Fruit fly (Drosophila melanogaster) whole organism, embryonic: ENCODE data around the gene CG17145.

Experiments used
- BEAF-32 ChIP-seq: fragments of 200-800 bp; sonication (Bioruptor generic); optimal IDR thresholded peaks from 3 replicates; lab custom pipeline; 2017; ENCODE audit warnings: missing biosample characterization, missing genetic modification characterization, mild to moderate bottlenecking, moderate library complexity, missing genetic modification reagents
- Bgb ChIP-seq: fragments of 200-800 bp; sonication (Bioruptor generic); IDR thresholded peaks from 2 replicates; pipeline ENCODE4 v1.3.6; 2022; ENCODE audit warnings: missing biosample characterization, missing genetic modification characterization; ENCODE audit not compliant: partially characterized antibody
- CG10274 ChIP-seq: fragments of 200-800 bp; sonication (Bioruptor generic); optimal IDR thresholded peaks from 3 replicates; lab custom pipeline; 2017; ENCODE audit warnings: missing biosample characterization, mild to moderate bottlenecking, missing genetic modification characterization
- CG10431 ChIP-seq: fragments of 200-800 bp; sonication (Bioruptor generic); optimal IDR thresholded peaks from 3 replicates; lab custom pipeline; 2018; ENCODE audit warnings: missing biosample characterization, mild to moderate bottlenecking, missing genetic modification characterization
- CG12155 ChIP-seq: fragments of 200-800 bp; sonication (Bioruptor generic); optimal IDR thresholded peaks from 3 replicates; lab custom pipeline; 2016; ENCODE audit warnings: missing biosample characterization, missing genetic modification characterization
- CG15601 ChIP-seq: fragments of 200-800 bp; sonication (Bioruptor generic); optimal IDR thresholded peaks from 3 replicates; lab custom pipeline; 2019; ENCODE audit warnings: missing biosample characterization, mild to moderate bottlenecking, missing genetic modification characterization, moderate library complexity
- CG15696 ChIP-seq: fragments of 200-800 bp; sonication (Bioruptor generic); optimal IDR thresholded peaks from 2 replicates; lab custom pipeline; 2019; ENCODE audit warnings: missing biosample characterization, mild to moderate bottlenecking, missing genetic modification characterization, moderate library complexity
- CG17328 ChIP-seq: fragments of 200-800 bp; sonication (Bioruptor generic); IDR thresholded peaks from 2 replicates; pipeline ENCODE4 v1.3.6; 2022; ENCODE audit warnings: missing biosample characterization, missing genetic modification characterization
- CG18011 ChIP-seq: fragments of 200-800 bp; sonication (Bioruptor generic); optimal IDR thresholded peaks from 2 replicates; lab custom pipeline; 2017; ENCODE audit warnings: missing biosample characterization, missing genetic modification characterization, mild to moderate bottlenecking, moderate library complexity, missing genotype
- CG2678 ChIP-seq: fragments of 200-800 bp; sonication (Bioruptor generic); optimal IDR thresholded peaks from 3 replicates; lab custom pipeline; 2019; ENCODE audit warnings: missing biosample characterization, mild to moderate bottlenecking, missing genetic modification characterization, moderate library complexity
- CG30403 ChIP-seq: fragments of 200-800 bp; sonication (Bioruptor generic); optimal IDR thresholded peaks from 3 replicates; lab custom pipeline; 2016; ENCODE audit warnings: missing biosample characterization, missing genetic modification characterization
- CG3995 ChIP-seq: fragments of 200-800 bp; sonication (Bioruptor generic); optimal IDR thresholded peaks from 3 replicates; lab custom pipeline; 2016; ENCODE audit warnings: missing biosample characterization, missing genetic modification characterization
- CG4820 ChIP-seq: fragments of 200-800 bp; sonication (Bioruptor generic); optimal IDR thresholded peaks from 3 replicates; lab custom pipeline; 2016; ENCODE audit warnings: missing biosample characterization, missing genetic modification characterization
- CG6175 ChIP-seq: fragments of 200-800 bp; sonication (Bioruptor generic); IDR thresholded peaks from 3 replicates; pipeline ENCODE4 v1.3.6; 2022; ENCODE audit warnings: missing biosample characterization, missing genetic modification characterization
- CG6683 ChIP-seq: fragments of 200-800 bp; sonication (Bioruptor generic); optimal IDR thresholded peaks from 2 replicates; lab custom pipeline; 2017; ENCODE audit warnings: missing biosample characterization, mild to moderate bottlenecking, missing genetic modification characterization, missing genetic modification reagents
- CG7839 ChIP-seq: fragments of 200-800 bp; sonication (Bioruptor generic); optimal IDR thresholded peaks from 3 replicates; lab custom pipeline; 2018; ENCODE audit warnings: missing biosample characterization, mild to moderate bottlenecking, missing genetic modification characterization, moderate library complexity
- CG9876 ChIP-seq: fragments of 200-800 bp; sonication (Bioruptor generic); optimal IDR thresholded peaks from 2 replicates; lab custom pipeline; 2016; ENCODE audit warnings: missing biosample characterization, missing genetic modification characterization
- CoRest ChIP-seq: fragments of 200-800 bp; sonication (Bioruptor generic); optimal IDR thresholded peaks from 3 replicates; lab custom pipeline; 2018; ENCODE audit warnings: missing biosample characterization, mild to moderate bottlenecking, missing genetic modification characterization, moderate library complexity
- Dp ChIP-seq: fragments of 200-800 bp; sonication (Bioruptor generic); optimal IDR thresholded peaks from 2 replicates; lab custom pipeline; 2018; ENCODE audit warnings: missing biosample characterization, mild to moderate bottlenecking, missing genetic modification characterization, moderate library complexity
- E2f2 ChIP-seq: fragments of 200-800 bp; sonication (Bioruptor generic); IDR thresholded peaks from 2 replicates; pipeline ENCODE4 v1.3.6; 2022; ENCODE audit warnings: missing biosample characterization, missing genetic modification characterization
- Ets97D ChIP-seq: fragments of 200-800 bp; sonication (Bioruptor generic); optimal IDR thresholded peaks from 3 replicates; lab custom pipeline; 2016; ENCODE audit warnings: missing biosample characterization, missing genetic modification characterization
- HLHmδ ChIP-seq: fragments of 200-800 bp; sonication (Bioruptor generic); optimal IDR thresholded peaks from 2 replicates; lab custom pipeline; 2018; ENCODE audit warnings: missing biosample characterization, mild to moderate bottlenecking, missing genetic modification characterization, moderate library complexity
- Mrtf ChIP-seq: fragments of 200-800 bp; sonication (Bioruptor generic); IDR thresholded peaks from 3 replicates; pipeline ENCODE4 v1.3.6; 2022; ENCODE audit warnings: missing biosample characterization, missing genetic modification characterization
- Nf-YA ChIP-seq: fragments of 200-800 bp; sonication (Bioruptor generic); IDR thresholded peaks from 2 replicates; pipeline ENCODE4 v1.3.6; 2022; ENCODE audit warnings: missing biosample characterization, missing genetic modification characterization
- Oaz ChIP-seq: fragments of 200-800 bp; sonication (Bioruptor generic); IDR thresholded peaks from 2 replicates; pipeline ENCODE4 v1.3.6; 2022; ENCODE audit warnings: missing biosample characterization, missing genetic modification characterization
- Rx ChIP-seq: fragments of 200-800 bp; sonication (Bioruptor generic); IDR thresholded peaks from 2 replicates; pipeline ENCODE4 v1.3.6; 2022; ENCODE audit warnings: missing biosample characterization, missing genetic modification characterization
- Sox102F ChIP-seq: fragments of 200-800 bp; sonication (Bioruptor generic); optimal IDR thresholded peaks from 2 replicates; lab custom pipeline; 2018; ENCODE audit warnings: missing biosample characterization, mild to moderate bottlenecking, missing genetic modification characterization, moderate library complexity
- Sry-δ ChIP-seq: fragments of 200-800 bp; sonication (Bioruptor generic); optimal IDR thresholded peaks from 2 replicates; lab custom pipeline; 2016; ENCODE audit warnings: missing biosample characterization, missing genetic modification characterization
- Taf1 ChIP-seq: fragments of 200-800 bp; sonication (Bioruptor generic); IDR thresholded peaks from 2 replicates; pipeline ENCODE4 v1.3.6; 2022; ENCODE audit warnings: missing biosample characterization, missing genetic modification characterization
- Xrp1 ChIP-seq: fragments of 200-800 bp; sonication (Bioruptor generic); IDR thresholded peaks from 2 replicates; pipeline ENCODE4 v1.3.6; 2022; ENCODE audit warnings: missing biosample characterization, missing genetic modification characterization
- chn ChIP-seq: fragments of 200-800 bp; sonication (Bioruptor generic); optimal IDR thresholded peaks from 2 replicates; lab custom pipeline; 2016; ENCODE audit warnings: missing biosample characterization, missing genetic modification characterization
- dati ChIP-seq: fragments of 200-800 bp; sonication (Bioruptor generic); IDR thresholded peaks from 2 replicates; pipeline ENCODE4 v1.3.6; 2022; ENCODE audit warnings: missing biosample characterization, missing genetic modification characterization
- exex ChIP-seq: fragments of 200-800 bp; sonication (Bioruptor generic); optimal IDR thresholded peaks from 4 replicates; lab custom pipeline; 2018; ENCODE audit warnings: missing biosample characterization, mild to moderate bottlenecking, missing genetic modification characterization, moderate library complexity
- fru ChIP-seq: fragments of >200 bp; optimal IDR thresholded peaks from 2 replicates; lab custom pipeline; 2017
- ham ChIP-seq: fragments of 200-800 bp; sonication (Bioruptor generic); IDR thresholded peaks from 2 replicates; pipeline ENCODE4 v1.3.6; 2022; ENCODE audit warnings: missing biosample characterization, missing genetic modification characterization
- maf-S ChIP-seq: fragments of 200-800 bp; sonication (Bioruptor generic); optimal IDR thresholded peaks from 2 replicates; lab custom pipeline; 2016; ENCODE audit warnings: missing biosample characterization, missing genetic modification characterization
- mam ChIP-seq: fragments of 200-800 bp; sonication (Bioruptor generic); optimal IDR thresholded peaks from 3 replicates; lab custom pipeline; 2016; ENCODE audit warnings: missing biosample characterization, missing genetic modification characterization
- mirr ChIP-seq: fragments of 200-800 bp; sonication (Bioruptor generic); optimal IDR thresholded peaks from 3 replicates; lab custom pipeline; 2018; ENCODE audit warnings: missing biosample characterization, mild to moderate bottlenecking, missing genetic modification characterization
- pb ChIP-seq: fragments of 200-800 bp; sonication (Bioruptor generic); optimal IDR thresholded peaks from 3 replicates; lab custom pipeline; 2016; ENCODE audit warnings: missing biosample characterization, missing genetic modification characterization
- run ChIP-seq: fragments of 200-800 bp; sonication (Bioruptor generic); optimal IDR thresholded peaks from 3 replicates; lab custom pipeline; 2018; ENCODE audit warnings: missing biosample characterization, mild to moderate bottlenecking, missing genetic modification characterization
- salm ChIP-seq: fragments of 200-800 bp; sonication (Bioruptor generic); optimal IDR thresholded peaks from 2 replicates; lab custom pipeline; 2018; ENCODE audit warnings: missing biosample characterization, mild to moderate bottlenecking, missing genetic modification characterization
- schlank ChIP-seq: fragments of 200-800 bp; sonication (Bioruptor generic); optimal IDR thresholded peaks from 2 replicates; lab custom pipeline; 2018; ENCODE audit warnings: missing biosample characterization, mild to moderate bottlenecking, missing genetic modification characterization
- sd ChIP-seq: fragments of 200-800 bp; sonication (Bioruptor generic); optimal IDR thresholded peaks from 3 replicates; lab custom pipeline; 2018; ENCODE audit warnings: missing biosample characterization, mild to moderate bottlenecking, missing genetic modification characterization, moderate library complexity
- slbo ChIP-seq: fragments of 200-800 bp; sonication (Bioruptor generic); IDR thresholded peaks from 2 replicates; pipeline ENCODE4 v1.3.6; 2022; ENCODE audit warnings: missing biosample characterization, missing genetic modification characterization
- stwl ChIP-seq: fragments of 200-800 bp; sonication (Bioruptor generic); optimal IDR thresholded peaks from 3 replicates; lab custom pipeline; 2018; ENCODE audit warnings: missing biosample characterization, mild to moderate bottlenecking, missing genetic modification characterization, moderate library complexity
- sug ChIP-seq: fragments of 200-800 bp; optimal IDR thresholded peaks from 2 replicates; lab custom pipeline; 2019; ENCODE audit warnings: missing biosample characterization, mild to moderate bottlenecking, missing genetic modification characterization, moderate library complexity
- tna ChIP-seq: fragments of 200-800 bp; sonication (Bioruptor generic); IDR thresholded peaks from 2 replicates; pipeline ENCODE4 v1.3.6; 2022; ENCODE audit warnings: missing biosample characterization, missing genetic modification characterization; ENCODE audit not compliant: partially characterized antibody

Gene CG17145

DNA sequence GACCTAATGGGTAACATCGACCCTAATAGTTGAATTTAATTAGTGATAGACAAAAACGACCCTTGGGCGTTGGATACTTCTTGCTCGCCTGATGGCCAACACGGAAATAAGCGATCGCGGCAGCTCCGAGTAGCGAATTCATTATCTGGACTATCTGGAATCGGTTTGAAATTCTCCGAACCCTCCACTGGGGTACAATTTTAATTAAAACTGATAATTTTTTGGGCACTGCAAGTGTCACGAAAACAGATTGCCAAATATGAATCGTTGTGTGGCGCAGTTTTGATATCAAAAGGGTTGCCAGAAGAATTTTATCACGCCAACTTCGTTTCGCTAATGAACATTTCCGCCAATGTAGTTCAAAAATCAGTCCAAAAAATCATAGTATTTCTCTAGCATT lies 11.7 kb upstream of the CG17145 start:
- TF ChIP-seq CG2678 (tag; lab: Kevin White, UChicago) (no peak), sug (tag; lab: Kevin White, UChicago) (peak; percentile 20), exex (peak; percentile 72), mirr (GFP tag; lab: Kevin White, UChicago) (peak; percentile 76), sd (peak; percentile 24)

DNA sequence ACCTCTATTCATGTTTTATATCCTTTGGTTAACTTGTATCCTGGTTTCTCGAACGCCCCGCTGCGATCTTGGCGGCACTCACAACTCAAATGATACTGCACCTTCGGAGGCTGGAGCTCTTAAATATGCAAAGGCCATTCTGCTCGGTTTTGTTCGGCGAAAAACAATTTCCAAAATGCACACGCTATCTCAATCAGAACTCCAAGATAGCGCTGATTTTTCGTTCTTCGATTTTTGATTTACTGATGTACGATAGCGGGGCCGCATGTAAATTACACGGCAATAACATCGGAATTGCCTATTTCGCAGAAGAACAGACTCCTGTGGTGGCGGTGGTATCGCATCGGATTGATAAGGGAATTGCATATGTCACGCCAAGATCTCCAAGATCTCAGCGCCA lies 9.6 kb upstream of the CG17145 start, which contains the start of gene CG7017:
CG7017 (minus strand) TSS at position 101 of the 400 bp plus-strand sequence.
- TF ChIP-seq CG9876 (GFP tag; lab: Kevin White, UChicago) (no peak), Oaz (GFP tag; lab: Robert Waterston, UW) (no peak), Sox102F (GFP tag; lab: Kevin White, UChicago) (no peak), CoRest (tag; lab: Kevin White, UChicago) (no peak), Nf-YA (GFP tag; lab: Robert Waterston, UW) (no peak), CG15601 (tag; lab: Kevin White, UChicago) (no peak), CG10274 (GFP tag; lab: Kevin White, UChicago) (no peak), fru (no peak), maf-S (no peak), CG7839 (tag; lab: Kevin White, UChicago) (no peak), ham (GFP tag; lab: Robert Waterston, UW) (no peak), dati (GFP tag; lab: Robert Waterston, UW) (no peak), CG30403 (GFP tag; lab: Kevin White, UChicago) (no peak), slbo (GFP tag; lab: Robert Waterston, UW) (no peak), CG17328 (GFP tag; lab: Robert Waterston, UW) (no peak), run (tag; lab: Kevin White, UChicago) (no peak), Sry-δ (GFP tag; lab: Kevin White, UChicago) (no peak), HLHmδ (GFP tag; lab: Kevin White, UChicago) (no peak)

DNA sequence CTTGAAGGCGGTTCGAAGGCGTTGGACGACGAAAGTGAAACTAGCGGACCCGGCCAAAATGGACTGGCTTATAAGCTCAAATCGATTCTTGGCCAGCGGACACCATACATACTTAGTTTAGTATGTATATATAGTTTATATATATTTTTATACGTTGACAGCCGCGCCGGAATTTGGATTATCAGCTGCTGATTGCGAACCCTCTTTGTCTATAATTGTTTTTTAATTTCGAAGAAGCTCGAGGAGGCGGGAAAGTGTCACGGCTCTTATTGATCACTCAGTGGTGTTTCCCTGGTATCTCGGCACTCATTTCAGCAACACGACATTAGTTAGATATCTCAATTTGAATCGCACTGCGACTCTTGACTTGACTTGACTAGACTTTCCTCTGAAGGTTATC lies 1.2 kb upstream of the CG17145 start, which contains the start of gene CG6933:
CG6933 (minus strand) TSS at position 47 of the 400 bp plus-strand sequence.
- TF ChIP-seq sd = peak; percentile 70
- no peak for TF ChIP-seq BEAF-32 (GFP tag; lab: Kevin White, UChicago)
- TF ChIP-seq exex = peak; percentile 98
- no peak for TF ChIP-seq CG4820 (GFP tag; lab: Kevin White, UChicago)
- TF ChIP-seq salm (tag; lab: Kevin White, UChicago) = no peak
- TF ChIP-seq Bgb (GFP tag; lab: Robert Waterston, UW) = no peak
- TF ChIP-seq Mrtf = no peak
- TF ChIP-seq tna (GFP tag; lab: Robert Waterston, UW) = no peak

DNA sequence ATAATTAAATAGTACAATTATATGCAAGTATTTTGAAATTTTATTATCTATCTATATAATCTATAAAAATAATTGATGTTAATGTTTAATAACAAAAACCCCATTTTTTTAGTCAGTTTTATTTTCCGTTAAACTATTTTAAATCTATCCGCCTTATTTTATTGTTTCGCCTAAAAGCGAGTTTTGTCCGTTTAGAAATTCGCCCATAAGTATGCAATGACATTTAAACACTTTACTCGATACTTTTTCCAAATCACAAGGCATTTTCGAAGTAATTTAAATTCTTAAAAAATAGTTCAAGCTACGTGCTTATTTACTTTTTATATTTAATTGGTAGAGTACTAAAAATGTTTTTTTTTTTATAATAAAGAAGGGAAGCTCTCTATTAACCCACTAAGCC lies 696 bp upstream of the CG17145 start:
- TF ChIP-seq BEAF-32 (GFP tag; lab: Kevin White, UChicago) (peak; percentile 30), CG6175 (GFP tag; lab: Robert Waterston, UW) (no peak), CG10431 (GFP tag; lab: Kevin White, UChicago) (no peak), HLHmδ (GFP tag; lab: Kevin White, UChicago) (no peak), CG12155 (GFP tag; lab: Kevin White, UChicago) (peak; percentile 67), CG15696 (tag; lab: Kevin White, UChicago) (no peak), CG18011 (no peak), CG3995 (no peak), CG6683 (GFP tag; lab: Kevin White, UChicago) (no peak), Mrtf (no peak), Rx (no peak), mam (GFP tag; lab: Kevin White, UChicago) (no peak), Xrp1 (GFP tag; lab: Robert Waterston, UW) (no peak), Taf1 (GFP tag; lab: Robert Waterston, UW) (no peak), E2f2 (GFP tag; lab: Robert Waterston, UW) (peak; percentile 44), Dp (peak; percentile 41), stwl (peak; percentile 6), pb (GFP tag; lab: Kevin White, UChicago) (no peak), Ets97D (GFP tag; lab: Kevin White, UChicago) (no peak), chn (GFP tag; lab: Kevin White, UChicago) (no peak), schlank (tag; lab: Kevin White, UChicago) (no peak), CG7839 (tag; lab: Kevin White, UChicago) (no peak)
